Worm (Caenorhabditis elegans) whole organism, mixed stage, embryonic: ENCODE results near the gene F35E8.10.

ENCODE experiments used
- drap-1 ChIP-seq: fragments of 200-800 bp; sonication (Bioruptor generic); optimal IDR thresholded peaks from 3 replicates; lab custom pipeline; 2018; ENCODE audit warnings: mild to moderate bottlenecking, missing genetic modification characterization, missing compliant biosample characterization
- hlh-1 ChIP-seq: fragments of 150-350 bp; optimal IDR thresholded peaks from 2 replicates; lab custom pipeline; 2014; ENCODE audit warnings: missing biosample characterization, missing genetic modification reagents, missing genetic modification characterization
- nhr-2 ChIP-seq: fragments of 150-350 bp; optimal IDR thresholded peaks from 2 replicates; lab custom pipeline; 2014; ENCODE audit warnings: missing biosample characterization, missing genetic modification characterization
- unc-120 ChIP-seq: sonication (generic microtip); optimal IDR thresholded peaks from 2 replicates; lab custom pipeline; 2017; ENCODE audit warnings: missing genetic modification characterization, missing compliant biosample characterization; ENCODE audit not compliant: poor library complexity, severe bottlenecking

The F35E8.10 gene

ce11 chrV:15870356-15870755, 49.8 kb downstream of the F35E8.10 start, which contains the start of gene str-57:
TSS of gene str-57 (plus strand) at chrV:15870656.
- no peak for TF ChIP-seq hlh-1
- no peak for TF ChIP-seq drap-1 (GFP tag; lab: Kevin White, UChicago)
- TF ChIP-seq unc-120 (tag; lab: Kevin White, UChicago), result no peak
- no peak for TF ChIP-seq nhr-2 (tag; lab: Kevin White, UChicago)
